Worm (Caenorhabditis elegans) whole organism, L2 larva: Measurements from ENCODE around the gene F10B5.3.

Source experiments
- C34F6.9 ChIP-seq: fragments of 150-350 bp; optimal IDR thresholded peaks from 2 replicates; lab custom pipeline; 2014; ENCODE audit warnings: missing biosample characterization, missing genetic modification characterization
- F13H6.1 ChIP-seq: sonication (generic microtip); optimal IDR thresholded peaks from 2 replicates; lab custom pipeline; 2016; ENCODE audit warnings: missing genetic modification characterization, missing compliant biosample characterization
- R02D3.7 ChIP-seq: fragments of 150-350 bp; optimal IDR thresholded peaks from 2 replicates; lab custom pipeline; 2014; ENCODE audit warnings: missing biosample characterization, missing genetic modification characterization
- ZK546.5 ChIP-seq: sonication (generic microtip); optimal IDR thresholded peaks from 2 replicates; lab custom pipeline; 2017; ENCODE audit warnings: missing biosample characterization, missing genetic modification characterization
- alr-1 ChIP-seq: fragments of 150-350 bp; optimal IDR thresholded peaks from 2 replicates; lab custom pipeline; 2014; ENCODE audit warnings: missing biosample characterization, missing genetic modification characterization
- aly-2 ChIP-seq: fragments of 150-350 bp; optimal IDR thresholded peaks from 2 replicates; lab custom pipeline; 2014; ENCODE audit warnings: missing biosample characterization, missing genetic modification characterization
- blmp-1 ChIP-seq: sonication (generic microtip); optimal IDR thresholded peaks from 2 replicates; lab custom pipeline; 2017; ENCODE audit warnings: missing genetic modification characterization, mild to moderate bottlenecking, missing compliant biosample characterization, antibody characterized with exemption, moderate library complexity; ENCODE audit not compliant: insufficient read depth
- ceh-16 ChIP-seq: fragments of 150-350 bp; optimal IDR thresholded peaks from 2 replicates; lab custom pipeline; 2014; ENCODE audit warnings: missing biosample characterization, missing genetic modification characterization
- crh-2 ChIP-seq: sonication (generic microtip); optimal IDR thresholded peaks from 2 replicates; lab custom pipeline; 2017; ENCODE audit warnings: missing biosample characterization, missing genetic modification characterization
- dmd-4 ChIP-seq: sonication (generic microtip); optimal IDR thresholded peaks from 2 replicates; lab custom pipeline; 2017; ENCODE audit warnings: missing biosample characterization, missing genetic modification characterization
- egl-27 ChIP-seq: sonication (generic microtip); optimal IDR thresholded peaks from 3 replicates; lab custom pipeline; 2017; ENCODE audit warnings: missing biosample characterization, missing genetic modification reagents, missing genetic modification characterization
- elt-3 ChIP-seq: sonication (generic microtip); optimal IDR thresholded peaks from 2 replicates; lab custom pipeline; 2017; ENCODE audit warnings: missing biosample characterization, missing genetic modification characterization
- fos-1 ChIP-seq: fragments of 150-350 bp; optimal IDR thresholded peaks from 2 replicates; lab custom pipeline; 2014; ENCODE audit warnings: missing biosample characterization, missing genetic modification characterization
- gmeb-1 ChIP-seq: fragments of 150-350 bp; optimal IDR thresholded peaks from 2 replicates; lab custom pipeline; 2014; ENCODE audit warnings: missing biosample characterization, missing genetic modification characterization
- lin-11 ChIP-seq: fragments of 150-350 bp; sonication (generic microtip); optimal IDR thresholded peaks from 2 replicates; lab custom pipeline; 2014; ENCODE audit warnings: missing biosample characterization, missing genetic modification characterization, inconsistent platforms, mixed read lengths
- lin-13 ChIP-seq: fragments of 150-350 bp; optimal IDR thresholded peaks from 2 replicates; lab custom pipeline; 2014; ENCODE audit warnings: missing biosample characterization, missing genetic modification reagents, missing genetic modification characterization
- lin-39 ChIP-seq: fragments of 150-350 bp; optimal IDR thresholded peaks from 2 replicates; lab custom pipeline; 2014; ENCODE audit warnings: missing biosample characterization, missing genetic modification reagents, missing genetic modification characterization
- lsy-2 ChIP-seq, 2 experiments: fragments of 150-350 bp in 1 of 2; sonication (generic microtip) in 1 of 2; optimal IDR thresholded peaks; 2 replicates each; lab custom pipeline; 2014 to 2017; ENCODE audit warnings: missing biosample characterization in 2 of 2, missing genetic modification characterization in 2 of 2
- mab-5 ChIP-seq: fragments of 150-350 bp; optimal IDR thresholded peaks from 2 replicates; lab custom pipeline; 2014; ENCODE audit warnings: missing biosample characterization, missing genetic modification characterization
- mbf-1 ChIP-seq: sonication (generic microtip); optimal IDR thresholded peaks from 2 replicates; lab custom pipeline; 2017; ENCODE audit warnings: missing biosample characterization, missing genetic modification characterization
- mdl-1 ChIP-seq, 2 experiments: fragments of 150-350 bp in 1 of 2; sonication (generic microtip) in 1 of 2; optimal IDR thresholded peaks; 2 replicates each; lab custom pipeline; 2017; ENCODE audit warnings: missing biosample characterization in 2 of 2, missing genetic modification characterization in 2 of 2
- nhr-11 ChIP-seq: fragments of 150-350 bp; optimal IDR thresholded peaks from 2 replicates; lab custom pipeline; 2014; ENCODE audit warnings: missing biosample characterization, missing genetic modification characterization
- nhr-12 ChIP-seq: fragments of 150-350 bp; optimal IDR thresholded peaks from 2 replicates; lab custom pipeline; 2014; ENCODE audit warnings: missing biosample characterization, missing genetic modification characterization
- nhr-129 ChIP-seq: fragments of 150-350 bp; optimal IDR thresholded peaks from 2 replicates; lab custom pipeline; 2014; ENCODE audit warnings: missing biosample characterization, missing genetic modification characterization
- nhr-237 ChIP-seq: fragments of 150-350 bp; optimal IDR thresholded peaks from 2 replicates; lab custom pipeline; 2014; ENCODE audit warnings: missing biosample characterization, missing genetic modification characterization
- nhr-25 ChIP-seq: fragments of 150-350 bp; sonication (generic microtip); optimal IDR thresholded peaks from 3 replicates; lab custom pipeline; 2014; ENCODE audit warnings: missing biosample characterization, missing genetic modification characterization
- nhr-6 ChIP-seq: fragments of 150-350 bp; optimal IDR thresholded peaks from 2 replicates; lab custom pipeline; 2014; ENCODE audit warnings: missing biosample characterization, missing genetic modification characterization
- nhr-77 ChIP-seq: fragments of 150-350 bp; optimal IDR thresholded peaks from 2 replicates; lab custom pipeline; 2014; ENCODE audit warnings: missing biosample characterization, missing genetic modification characterization
- peb-1 ChIP-seq: fragments of 150-350 bp; optimal IDR thresholded peaks from 2 replicates; lab custom pipeline; 2014; ENCODE audit warnings: missing biosample characterization, missing genetic modification characterization
- sem-4 ChIP-seq: fragments of 150-350 bp; optimal IDR thresholded peaks from 2 replicates; lab custom pipeline; 2014; ENCODE audit warnings: missing biosample characterization, missing genetic modification reagents, missing genetic modification characterization
- skn-1 ChIP-seq: sonication (generic microtip); optimal IDR thresholded peaks from 2 replicates; lab custom pipeline; 2017; ENCODE audit warnings: missing biosample characterization, missing genetic modification characterization
- sma-3 ChIP-seq: sonication (generic microtip); optimal IDR thresholded peaks from 2 replicates; lab custom pipeline; 2016; ENCODE audit warnings: missing genetic modification reagents, missing genetic modification characterization, missing compliant biosample characterization
- sma-9 ChIP-seq, 2 experiments: fragments of 150-350 bp in 1 of 2; sonication (generic microtip) in 1 of 2; optimal IDR thresholded peaks; 2 replicates each; lab custom pipeline; 2014 to 2016; ENCODE audit warnings: missing genetic modification characterization in 2 of 2, mild to moderate bottlenecking in 1 of 2, missing biosample characterization in 1 of 2, missing compliant biosample characterization in 1 of 2, missing genetic modification reagents in 1 of 2, moderate library complexity in 1 of 2
- snpc-4 ChIP-seq: fragments of 150-350 bp; optimal IDR thresholded peaks from 2 replicates; lab custom pipeline; 2014; ENCODE audit warnings: missing biosample characterization, missing genetic modification characterization
- unc-39 ChIP-seq: fragments of 150-350 bp; optimal IDR thresholded peaks from 2 replicates; lab custom pipeline; 2014; ENCODE audit warnings: missing biosample characterization, missing genetic modification characterization
- unc-55 ChIP-seq: fragments of 150-350 bp; sonication (generic microtip); optimal IDR thresholded peaks from 3 replicates; lab custom pipeline; 2014; ENCODE audit warnings: missing biosample characterization, missing genetic modification reagents, missing genetic modification characterization
- unc-62 ChIP-seq: fragments of 150-350 bp; optimal IDR thresholded peaks from 2 replicates; lab custom pipeline; 2014; ENCODE audit warnings: missing biosample characterization, missing genetic modification reagents, missing genetic modification characterization
- zag-1 ChIP-seq: fragments of 150-350 bp; optimal IDR thresholded peaks from 2 replicates; lab custom pipeline; 2014; ENCODE audit warnings: missing biosample characterization, missing genetic modification characterization
- ztf-1 ChIP-seq: fragments of 200-800 bp; sonication (Bioruptor generic); conservative IDR thresholded peaks from 2 replicates; pipeline ENCODE4 v1.3.6; 2022; ENCODE audit warnings: missing genetic modification characterization, missing compliant biosample characterization
- ztf-4 ChIP-seq: fragments of 150-350 bp; optimal IDR thresholded peaks from 2 replicates; lab custom pipeline; 2014; ENCODE audit warnings: missing biosample characterization, missing genetic modification characterization

Gene F10B5.3

DNA sequence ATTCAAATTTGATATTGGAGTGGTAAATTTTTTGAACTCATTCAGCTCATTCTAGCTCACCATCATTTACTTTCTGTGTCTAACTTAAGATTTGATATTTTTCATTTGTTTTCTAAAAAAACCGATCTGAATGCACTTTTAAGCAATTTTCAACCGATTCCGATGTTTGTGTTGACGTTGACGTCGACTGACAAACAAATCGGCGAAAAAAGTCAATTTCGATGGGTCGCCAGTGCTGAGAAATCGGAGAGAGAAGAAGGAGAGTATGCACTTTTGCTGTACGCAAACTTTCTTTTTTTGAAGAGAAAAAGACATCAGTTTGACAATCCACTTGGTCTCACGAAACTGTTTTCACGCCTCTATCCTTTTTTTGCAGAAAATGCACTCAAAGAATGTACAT lies 24.4 kb downstream of the F10B5.3 start:
- TF ChIP-seq sma-9 (GFP tag; optimal IDR thresholded peaks at IDR 0.05; lab: Kevin White, UChicago) (peak; percentile 8), sma-9 (tag; optimal IDR thresholded peaks at IDR 0.05; lab: Kevin White, UChicago) (no peak), nhr-11 (tag; lab: Kevin White, UChicago) (no peak), nhr-129 (tag; lab: Kevin White, UChicago) (peak; percentile 1), blmp-1 (tag; lab: Kevin White, UChicago) (peak; percentile 2), unc-39 (tag; lab: Kevin White, UChicago) (no peak), lsy-2 (tag; optimal IDR thresholded peaks at IDR 0.05; lab: Kevin White, UChicago) (no peak), nhr-6 (tag; lab: Kevin White, UChicago) (no peak), unc-62 (GFP tag; lab: Kevin White, UChicago) (no peak)

DNA sequence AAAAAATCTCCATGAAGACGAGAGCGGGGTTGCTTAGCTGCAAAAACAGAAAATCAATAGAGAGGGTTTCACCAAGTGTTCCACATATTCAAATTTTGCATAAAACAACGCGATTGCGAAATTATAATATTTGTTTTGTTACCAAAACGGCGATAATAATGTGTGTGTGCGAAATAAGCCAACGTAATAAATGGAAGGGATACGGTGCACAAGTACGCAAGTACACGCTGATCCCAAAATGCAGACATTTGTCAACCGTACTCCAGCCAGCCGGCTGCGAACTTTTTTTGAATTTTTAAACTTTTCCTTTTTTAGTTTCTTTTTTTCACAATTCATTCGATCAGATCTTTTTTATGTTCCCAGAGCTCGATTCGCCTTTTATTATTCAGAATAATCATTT lies 25.0 kb downstream of the F10B5.3 start, which contains the start of gene ire-1:
Gene ire-1, minus strand, starts transcription at position 44 of the 400 bp plus-strand sequence.
- TF ChIP-seq elt-3 (tag; lab: Kevin White, UChicago) (no peak), nhr-25 (no peak), egl-27 (tag; lab: Kevin White, UChicago) (no peak), sma-3 (no peak), lin-39 (tag; lab: Kevin White, UChicago) (no peak), lin-11 (peak; percentile 69), lsy-2 (tag; optimal IDR thresholded peaks at IDR 0.05; lab: Kevin White, UChicago) (peak; percentile 93 to 99), crh-2 (tag; lab: Kevin White, UChicago) (peak; percentile 84), alr-1 (no peak), C34F6.9 (tag; lab: Kevin White, UChicago) (peak; percentile 71), unc-55 (peak; percentile 94), skn-1 (tag; lab: Kevin White, UChicago) (no peak), mab-5 (tag; lab: Kevin White, UChicago) (no peak), R02D3.7 (tag; lab: Kevin White, UChicago) (no peak), ceh-16 (tag; lab: Kevin White, UChicago) (no peak), lin-13 (GFP tag; lab: Kevin White, UChicago) (peak; percentile 47), gmeb-1 (peak; percentile 49), nhr-237 (tag; lab: Kevin White, UChicago) (no peak), nhr-6 (tag; lab: Kevin White, UChicago) (no peak), zag-1 (tag; lab: Kevin White, UChicago) (no peak), peb-1 (tag; lab: Kevin White, UChicago) (no peak), F13H6.1 (tag; lab: Kevin White, UChicago) (peak; percentile 32), sma-9 (GFP tag; optimal IDR thresholded peaks at IDR 0.05; lab: Kevin White, UChicago) (peak; percentile 49), sma-9 (tag; optimal IDR thresholded peaks at IDR 0.05; lab: Kevin White, UChicago) (no peak), nhr-77 (tag; lab: Kevin White, UChicago) (no peak), mbf-1 (tag; lab: Kevin White, UChicago) (no peak), nhr-129 (tag; lab: Kevin White, UChicago) (peak; percentile 76), unc-39 (tag; lab: Kevin White, UChicago) (no peak), fos-1 (peak; percentile 64), nhr-12 (no peak), ztf-1 (GFP tag; lab: Robert Waterston, UW) (no peak), blmp-1 (tag; lab: Kevin White, UChicago) (peak; percentile 9), dmd-4 (no peak), ZK546.5 (tag; lab: Kevin White, UChicago) (no peak), snpc-4 (tag; lab: Kevin White, UChicago) (peak; percentile 40)

DNA sequence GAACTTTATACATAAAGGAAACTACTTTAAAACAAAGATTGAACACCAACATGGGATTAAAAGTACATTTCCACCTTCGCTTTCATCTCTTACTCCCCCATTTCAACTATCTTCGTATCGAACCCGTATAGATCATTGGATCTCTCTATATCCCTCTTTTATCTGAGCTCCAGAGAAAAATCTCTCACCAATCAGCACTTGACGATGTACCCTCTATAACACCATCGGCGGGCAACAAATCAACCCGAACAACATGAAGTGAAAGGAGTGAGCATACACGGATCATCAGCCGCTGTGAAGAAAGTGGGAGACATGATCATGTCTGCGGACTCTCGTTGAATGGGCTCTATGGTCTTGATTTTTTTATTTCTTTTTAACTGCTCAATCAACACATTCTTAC lies 32.4 kb downstream of the F10B5.3 start:
- TF ChIP-seq nhr-25 (no peak), nhr-129 (tag; lab: Kevin White, UChicago) (peak; percentile 24), blmp-1 (tag; lab: Kevin White, UChicago) (no peak), F13H6.1 (tag; lab: Kevin White, UChicago) (peak; percentile 1), nhr-237 (tag; lab: Kevin White, UChicago) (no peak), egl-27 (tag; lab: Kevin White, UChicago) (no peak), R02D3.7 (tag; lab: Kevin White, UChicago) (no peak), alr-1 (no peak), mab-5 (tag; lab: Kevin White, UChicago) (no peak), sem-4 (no peak), C34F6.9 (tag; lab: Kevin White, UChicago) (no peak), sma-9 (GFP tag; optimal IDR thresholded peaks at IDR 0.05; lab: Kevin White, UChicago) (peak; percentile 50), sma-9 (tag; optimal IDR thresholded peaks at IDR 0.05; lab: Kevin White, UChicago) (no peak), aly-2 (no peak), ztf-4 (tag; lab: Kevin White, UChicago) (no peak), mbf-1 (tag; lab: Kevin White, UChicago) (no peak), peb-1 (tag; lab: Kevin White, UChicago) (no peak), crh-2 (tag; lab: Kevin White, UChicago) (no peak), lsy-2 (tag; optimal IDR thresholded peaks at IDR 0.05; lab: Kevin White, UChicago) (peak in 1 of 2 experiments; percentile 5), mdl-1 (tag; optimal IDR thresholded peaks at IDR 0.05; lab: Kevin White, UChicago) (no peak)
